Worm (Caenorhabditis elegans) whole organism, young adult: Measurements from ENCODE around the gene hlh-30.
A peak's percentile ranks its signal among the peaks of the same experiment; 100 is the strongest.

Experiments used
- B0019.2 ChIP-seq: fragments of 200-800 bp; sonication (Bioruptor generic); conservative IDR thresholded peaks from 2 replicates; pipeline ENCODE4 v1.3.6; 2022; ENCODE audit warnings: missing genetic modification reagents, missing genetic modification characterization, missing compliant biosample characterization
- B0336.3 ChIP-seq: fragments of 200-800 bp; sonication (Bioruptor generic); IDR thresholded peaks from 2 replicates; pipeline ENCODE4 v1.3.6; 2022; ENCODE audit warnings: missing genetic modification characterization, missing compliant biosample characterization
- C06A6.2 ChIP-seq: fragments of 200-800 bp; sonication (Bioruptor generic); conservative IDR thresholded peaks from 2 replicates; pipeline ENCODE4 v1.3.6; 2022; ENCODE audit warnings: missing genetic modification characterization, missing compliant biosample characterization
- C17E4.6 ChIP-seq: fragments of 200-800 bp; sonication (Bioruptor generic); IDR thresholded peaks from 2 replicates; pipeline ENCODE4 v1.3.6; 2022; ENCODE audit warnings: missing genetic modification reagents, missing genetic modification characterization, missing compliant biosample characterization
- F39B2.1 ChIP-seq: fragments of 200-800 bp; sonication (Bioruptor generic); IDR thresholded peaks from 2 replicates; pipeline ENCODE4 v1.3.6; 2022; ENCODE audit warnings: missing genetic modification reagents, missing genetic modification characterization, missing compliant biosample characterization
- F55B11.4 ChIP-seq: sonication (generic microtip); optimal IDR thresholded peaks from 2 replicates; lab custom pipeline; 2016; ENCODE audit warnings: missing compliant biosample characterization, missing genetic modification characterization, borderline replicate concordance; ENCODE audit not compliant: insufficient read depth
- Y56A3A.18 ChIP-seq: fragments of 200-800 bp; sonication (Bioruptor generic); IDR thresholded peaks from 2 replicates; pipeline ENCODE4 v1.3.6; 2022; ENCODE audit warnings: missing genetic modification reagents, missing genetic modification characterization, missing compliant biosample characterization
- ZK185.1 ChIP-seq: sonication (generic microtip); optimal IDR thresholded peaks from 2 replicates; lab custom pipeline; 2016; ENCODE audit warnings: mild to moderate bottlenecking, missing genetic modification characterization, missing compliant biosample characterization; ENCODE audit not compliant: poor library complexity, severe bottlenecking
- ama-1 ChIP-seq, 3 experiments: fragments of 150-350 bp in 1 of 3; sonication (generic microtip) in 2 of 3; optimal IDR thresholded peaks; 2 replicates each; lab custom pipeline; 2014 to 2018; ENCODE audit warnings: missing biosample characterization in 2 of 3, missing genetic modification characterization in 2 of 3, missing genetic modification reagents in 2 of 3
- aptf-3 ChIP-seq: fragments of 200-800 bp; sonication (Bioruptor generic); IDR thresholded peaks from 2 replicates; pipeline ENCODE4 v1.3.6; 2022; ENCODE audit warnings: missing genetic modification characterization, missing compliant biosample characterization
- athp-1 ChIP-seq: sonication (generic microtip); optimal IDR thresholded peaks from 2 replicates; lab custom pipeline; 2017; ENCODE audit warnings: mild to moderate bottlenecking, missing genetic modification characterization, missing compliant biosample characterization
- attf-5 ChIP-seq: fragments of 200-800 bp; sonication (Bioruptor generic); optimal IDR thresholded peaks from 2 replicates; lab custom pipeline; 2018; ENCODE audit warnings: mild to moderate bottlenecking, missing genetic modification characterization, missing compliant biosample characterization
- cebp-1 ChIP-seq, 2 experiments: fragments of 200-800 bp in 1 of 2; sonication (Bioruptor generic) in 1 of 2; sonication (generic microtip) in 1 of 2; IDR thresholded peaks in 1 of 2; optimal IDR thresholded peaks in 1 of 2; 2 replicates each; pipeline versions ENCODE4 v1.3.6 to Lab custom; 2017 to 2022; ENCODE audit warnings: missing compliant biosample characterization in 2 of 2, missing genetic modification characterization in 2 of 2, mild to moderate bottlenecking in 1 of 2, missing genetic modification reagents in 1 of 2, moderate library complexity in 1 of 2
- ceh-91 ChIP-seq: fragments of 200-800 bp; sonication (Bioruptor generic); IDR thresholded peaks from 2 replicates; pipeline ENCODE4 v1.3.6; 2022; ENCODE audit warnings: missing genetic modification reagents, missing genetic modification characterization, missing compliant biosample characterization
- chd-7 ChIP-seq: sonication (generic microtip); optimal IDR thresholded peaks from 2 replicates; lab custom pipeline; 2016; ENCODE audit warnings: mild to moderate bottlenecking, missing genetic modification characterization, moderate library complexity, missing compliant biosample characterization
- die-1 ChIP-seq: sonication (generic microtip); optimal IDR thresholded peaks from 2 replicates; lab custom pipeline; 2016; ENCODE audit warnings: missing genotype, mild to moderate bottlenecking, missing genetic modification characterization, missing compliant biosample characterization
- dpl-1 ChIP-seq: fragments of 150-350 bp; optimal IDR thresholded peaks from 2 replicates; lab custom pipeline; 2014; ENCODE audit warnings: missing biosample characterization, missing genetic modification reagents, missing genetic modification characterization
- efl-1 ChIP-seq: fragments of 150-350 bp; optimal IDR thresholded peaks from 2 replicates; lab custom pipeline; 2014; ENCODE audit warnings: missing biosample characterization, missing genetic modification reagents, missing genetic modification characterization
- egl-18 ChIP-seq: fragments of 200-800 bp; sonication (Bioruptor generic); IDR thresholded peaks from 2 replicates; pipeline ENCODE4 v1.3.6; 2022; ENCODE audit warnings: missing genetic modification reagents, missing genetic modification characterization, missing compliant biosample characterization
- egrh-3 ChIP-seq: fragments of 200-800 bp; sonication (Bioruptor generic); IDR thresholded peaks from 2 replicates; pipeline ENCODE4 v1.3.6; 2022; ENCODE audit warnings: missing genetic modification reagents, missing genetic modification characterization, missing compliant biosample characterization
- hlh-12 ChIP-seq: sonication (generic microtip); optimal IDR thresholded peaks from 2 replicates; lab custom pipeline; 2016; ENCODE audit warnings: missing genetic modification characterization, missing compliant biosample characterization
- hmg-1.2 ChIP-seq: fragments of 200-800 bp; sonication (Bioruptor generic); IDR thresholded peaks from 2 replicates; pipeline ENCODE4 v1.3.6; 2022; ENCODE audit warnings: missing genetic modification reagents, missing genetic modification characterization, missing compliant biosample characterization
- lin-35 ChIP-seq, 3 experiments: fragments of 150-350 bp in 2 of 3; sonication (generic microtip) in 1 of 3; optimal IDR thresholded peaks; 2 replicates each; lab custom pipeline; 2014 to 2018; ENCODE audit warnings: missing biosample characterization in 3 of 3, missing genetic modification characterization in 3 of 3, missing genetic modification reagents in 3 of 3
- lin-40 ChIP-seq: sonication (generic microtip); optimal IDR thresholded peaks from 2 replicates; lab custom pipeline; 2016; ENCODE audit warnings: missing genetic modification characterization, mild to moderate bottlenecking, missing compliant biosample characterization, missing genotype, missing genetic modification reagents
- lin-54 ChIP-seq: fragments of 200-800 bp; sonication (Bioruptor generic); optimal IDR thresholded peaks from 2 replicates; lab custom pipeline; 2018; ENCODE audit warnings: mild to moderate bottlenecking, missing genetic modification characterization, missing compliant biosample characterization
- lir-1 ChIP-seq: fragments of 200-800 bp; sonication (Bioruptor generic); conservative IDR thresholded peaks from 2 replicates; pipeline ENCODE4 v1.3.6; 2022; ENCODE audit warnings: missing genetic modification reagents, missing genetic modification characterization, missing compliant biosample characterization
- lsl-1 ChIP-seq: fragments of 200-800 bp; sonication (Bioruptor generic); optimal IDR thresholded peaks from 2 replicates; lab custom pipeline; 2018; ENCODE audit warnings: mild to moderate bottlenecking, missing genetic modification characterization, moderate library complexity, missing compliant biosample characterization
- lsy-27 ChIP-seq: sonication (generic microtip); optimal IDR thresholded peaks from 2 replicates; lab custom pipeline; 2017; ENCODE audit warnings: missing genetic modification characterization, mild to moderate bottlenecking, missing compliant biosample characterization, antibody characterized with exemption, missing genotype, borderline replicate concordance; ENCODE audit not compliant: insufficient read depth
- madf-6 ChIP-seq: fragments of 200-800 bp; sonication (Bioruptor generic); IDR thresholded peaks from 2 replicates; pipeline ENCODE4 v1.3.6; 2022; ENCODE audit warnings: missing genetic modification reagents, missing genetic modification characterization, missing compliant biosample characterization
- mcd-1 ChIP-seq: fragments of 200-800 bp; sonication (Bioruptor generic); IDR thresholded peaks from 2 replicates; pipeline ENCODE4 v1.3.6; 2022; ENCODE audit warnings: missing genetic modification reagents, missing genetic modification characterization, missing compliant biosample characterization
- mel-28 ChIP-seq: sonication (generic microtip); optimal IDR thresholded peaks from 2 replicates; lab custom pipeline; 2016; ENCODE audit warnings: borderline replicate concordance, mild to moderate bottlenecking, missing genetic modification characterization, missing compliant biosample characterization
- mes-4 ChIP-seq: sonication (generic microtip); optimal IDR thresholded peaks from 2 replicates; lab custom pipeline; 2016; ENCODE audit warnings: missing genotype, missing genetic modification characterization, missing compliant biosample characterization
- nfya-1 ChIP-seq: sonication (generic microtip); optimal IDR thresholded peaks from 2 replicates; lab custom pipeline; 2017; ENCODE audit warnings: antibody characterized with exemption, missing compliant biosample characterization, missing genetic modification characterization, borderline replicate concordance; ENCODE audit not compliant: insufficient read depth
- nfyb-1 ChIP-seq: fragments of 200-800 bp; sonication (Bioruptor generic); IDR thresholded peaks from 2 replicates; pipeline ENCODE4 v1.3.6; 2022; ENCODE audit warnings: missing genetic modification reagents, missing genetic modification characterization, missing compliant biosample characterization
- nhr-80 ChIP-seq: sonication (generic microtip); optimal IDR thresholded peaks from 2 replicates; lab custom pipeline; 2016; ENCODE audit warnings: missing genetic modification characterization, missing compliant biosample characterization
- nhr-90 ChIP-seq: sonication (generic microtip); optimal IDR thresholded peaks from 2 replicates; lab custom pipeline; 2016; ENCODE audit warnings: missing genotype, mild to moderate bottlenecking, missing genetic modification characterization, missing compliant biosample characterization
- pbrm-1 ChIP-seq: fragments of 200-800 bp; sonication (Bioruptor generic); IDR thresholded peaks from 2 replicates; pipeline ENCODE4 v1.3.6; 2022; ENCODE audit warnings: missing genetic modification reagents, missing genetic modification characterization, missing compliant biosample characterization
- rpc-1 ChIP-seq, 2 experiments: fragments of 150-350 bp in 1 of 2; sonication (generic microtip) in 1 of 2; optimal IDR thresholded peaks; 2 replicates each; lab custom pipeline; 2014 to 2018; ENCODE audit warnings: missing biosample characterization in 1 of 2, missing genetic modification characterization in 1 of 2, missing genetic modification reagents in 1 of 2, missing genotype in 1 of 2
- sptf-2 ChIP-seq: fragments of 200-800 bp; sonication (Bioruptor generic); optimal IDR thresholded peaks from 2 replicates; lab custom pipeline; 2018; ENCODE audit warnings: mild to moderate bottlenecking, missing genetic modification characterization, missing compliant biosample characterization
- tlf-1 ChIP-seq: fragments of 200-800 bp; sonication (Bioruptor generic); optimal IDR thresholded peaks from 2 replicates; lab custom pipeline; 2018; ENCODE audit warnings: mild to moderate bottlenecking, missing genetic modification characterization, missing compliant biosample characterization
- unc-130 ChIP-seq: sonication (generic microtip); optimal IDR thresholded peaks from 2 replicates; lab custom pipeline; 2016; ENCODE audit warnings: missing genetic modification reagents, missing genetic modification characterization, missing compliant biosample characterization
- zfh-2 ChIP-seq: fragments of 200-800 bp; sonication (Bioruptor generic); conservative IDR thresholded peaks from 2 replicates; pipeline ENCODE4 v1.3.6; 2022; ENCODE audit warnings: missing genetic modification reagents, missing genetic modification characterization, missing compliant biosample characterization
- ztf-18 ChIP-seq: sonication (generic microtip); optimal IDR thresholded peaks from 2 replicates; lab custom pipeline; 2016; ENCODE audit warnings: missing genotype, mild to moderate bottlenecking, missing genetic modification characterization, missing compliant biosample characterization
- ztf-28 ChIP-seq: fragments of 200-800 bp; sonication (Bioruptor generic); IDR thresholded peaks from 2 replicates; pipeline ENCODE4 v1.3.6; 2022; ENCODE audit warnings: missing genetic modification reagents, missing genetic modification characterization, missing compliant biosample characterization
- ztf-3 ChIP-seq: fragments of 200-800 bp; sonication (Bioruptor generic); optimal IDR thresholded peaks from 2 replicates; lab custom pipeline; 2018; ENCODE audit warnings: mild to moderate bottlenecking, missing genetic modification characterization, missing compliant biosample characterization

hlh-30 gene

ce11 chrIV:4047628-4048027 lies 12.9 kb upstream of the hlh-30 start (continued):
- no peak for TF ChIP-seq ztf-3
- peak; percentile 55 for TF ChIP-seq lin-54
- TF ChIP-seq nhr-90 (tag; lab: Kevin White, UChicago) = peak; percentile 30
- peak; percentile 33 for TF ChIP-seq die-1 (tag; lab: Kevin White, UChicago)
- peak; percentile 74 for TF ChIP-seq ztf-18 (tag; lab: Kevin White, UChicago)
- TF ChIP-seq cebp-1 (GFP tag; IDR thresholded peaks at IDR 0.05; lab: Robert Waterston, UW) = no peak
- TF ChIP-seq cebp-1 (tag; optimal IDR thresholded peaks at IDR 0.05; lab: Kevin White, UChicago) = peak; percentile 48
- no peak for TF ChIP-seq chd-7 (tag; lab: Kevin White, UChicago)
- peak; percentile 33 for TF ChIP-seq lsl-1 (GFP tag; lab: Kevin White, UChicago)
- peak; percentile 52 for TF ChIP-seq tlf-1 (GFP tag; lab: Kevin White, UChicago)
- TF ChIP-seq ama-1 (optimal IDR thresholded peaks at IDR 0.05; lab: Kevin White, UChicago) = no peak
- peak in 1 of 2 experiments; percentile 86 for TF ChIP-seq ama-1 (GFP tag; optimal IDR thresholded peaks at IDR 0.05; lab: Kevin White, UChicago)
- TF ChIP-seq lsy-27 = no peak
- no peak for TF ChIP-seq lir-1 (GFP tag; lab: Robert Waterston, UW)
- peak; percentile 27 for TF ChIP-seq efl-1 (GFP tag; lab: Kevin White, UChicago)
- TF ChIP-seq ZK185.1 (tag; lab: Kevin White, UChicago) = no peak
- peak in 1 of 3 experiments; percentile 36 for TF ChIP-seq lin-35 (GFP tag; optimal IDR thresholded peaks at IDR 0.05; lab: Kevin White, UChicago)
- peak; percentile 67 for TF ChIP-seq B0336.3 (GFP tag; lab: Robert Waterston, UW)
- peak; percentile 76 for TF ChIP-seq madf-6
- peak; percentile 38 for TF ChIP-seq hmg-1.2
- TF ChIP-seq F39B2.1 (GFP tag; lab: Robert Waterston, UW) = no peak
- TF ChIP-seq nfyb-1 (GFP tag; lab: Robert Waterston, UW) = peak; percentile 46; the same call in 1 of the 2 replicates

- TF ChIP-seq efl-1 (GFP tag; lab: Kevin White, UChicago) = peak; percentile 71
- no peak for TF ChIP-seq Y56A3A.18 (GFP tag; lab: Robert Waterston, UW)
- TF ChIP-seq unc-130 (GFP tag; lab: Kevin White, UChicago) = peak; percentile 29
- no peak for TF ChIP-seq egl-18 (GFP tag; lab: Robert Waterston, UW)
- TF ChIP-seq F55B11.4 (tag; lab: Kevin White, UChicago) = no peak
- TF ChIP-seq athp-1 = no peak
- TF ChIP-seq mes-4 (tag; lab: Kevin White, UChicago) = no peak
- TF ChIP-seq C06A6.2 (GFP tag; lab: Robert Waterston, UW) = no peak
- TF ChIP-seq C17E4.6 (GFP tag; lab: Robert Waterston, UW) = no peak
- TF ChIP-seq mel-28 (tag; lab: Kevin White, UChicago) = no peak
- no peak for TF ChIP-seq aptf-3 (GFP tag; lab: Robert Waterston, UW)
- TF ChIP-seq cebp-1 (GFP tag; IDR thresholded peaks at IDR 0.05; lab: Robert Waterston, UW) = no peak
- no peak for TF ChIP-seq cebp-1 (tag; optimal IDR thresholded peaks at IDR 0.05; lab: Kevin White, UChicago)
- TF ChIP-seq pbrm-1 (GFP tag; lab: Robert Waterston, UW) = no peak
- peak; percentile 75 for TF ChIP-seq dpl-1
- TF ChIP-seq egrh-3 (GFP tag; lab: Robert Waterston, UW) = no peak
- TF ChIP-seq ztf-18 (tag; lab: Kevin White, UChicago) = peak; percentile 21
- TF ChIP-seq attf-5 (GFP tag; lab: Kevin White, UChicago) = peak; percentile 6
- TF ChIP-seq rpc-1 (optimal IDR thresholded peaks at IDR 0.05; lab: Kevin White, UChicago) = no peak
- no peak for TF ChIP-seq rpc-1 (tag; optimal IDR thresholded peaks at IDR 0.05; lab: Kevin White, UChicago)
- TF ChIP-seq sptf-2 (GFP tag; lab: Kevin White, UChicago) = no peak
- peak; percentile 91 for TF ChIP-seq lin-54
- no peak for TF ChIP-seq hlh-12 (tag; lab: Kevin White, UChicago)
- TF ChIP-seq zfh-2 (GFP tag; lab: Robert Waterston, UW) = no peak
- TF ChIP-seq lin-40 = no peak
- TF ChIP-seq lsl-1 (GFP tag; lab: Kevin White, UChicago) = no peak
- no peak for TF ChIP-seq tlf-1 (GFP tag; lab: Kevin White, UChicago)
- TF ChIP-seq mcd-1 (GFP tag; lab: Robert Waterston, UW) = peak; percentile 38; the same call in 1 of the 2 replicates
- TF ChIP-seq lin-35 (GFP tag; optimal IDR thresholded peaks at IDR 0.05; lab: Kevin White, UChicago) = peak in 1 of 3 experiments; percentile 60
- TF ChIP-seq ceh-91 (GFP tag; lab: Robert Waterston, UW) = no peak
- TF ChIP-seq nfya-1 (tag; lab: Kevin White, UChicago) = no peak
- TF ChIP-seq nhr-80 = no peak
- peak; percentile 70; the same call in 1 of the 2 replicates for TF ChIP-seq ztf-28 (GFP tag; lab: Robert Waterston, UW)
- no peak for TF ChIP-seq B0019.2 (GFP tag; lab: Robert Waterston, UW)
Observed at ce11 chrIV:4042274-4042673, 7.5 kb upstream of the hlh-30 start, which contains the start of gene cdc-73. Gene cdc-73, plus strand, starts transcription at chrIV:4042575.
